Worm (Caenorhabditis elegans) whole organism, early embryonic: ENCODE measurements around the gene F40C5.2.

ENCODE experiments used
- B0310.2 ChIP-seq: sonication (generic microtip); optimal IDR thresholded peaks from 2 replicates; lab custom pipeline; 2016; ENCODE audit warnings: mild to moderate bottlenecking, missing genetic modification characterization, missing compliant biosample characterization
- F13C5.2 ChIP-seq: sonication (generic microtip); optimal IDR thresholded peaks from 2 replicates; lab custom pipeline; 2017; ENCODE audit warnings: mild to moderate bottlenecking, missing genetic modification characterization, inconsistent platforms, missing compliant biosample characterization
- aly-1 ChIP-seq: sonication (generic microtip); optimal IDR thresholded peaks from 2 replicates; lab custom pipeline; 2016; ENCODE audit warnings: missing genetic modification characterization, missing compliant biosample characterization
- ama-1 ChIP-seq: fragments of 150-350 bp; optimal IDR thresholded peaks from 2 replicates; lab custom pipeline; 2014
- ceh-13 ChIP-seq: fragments of 200-800 bp; sonication (Bioruptor generic); optimal IDR thresholded peaks from 2 replicates; lab custom pipeline; 2018; ENCODE audit warnings: mild to moderate bottlenecking, missing genetic modification characterization, missing compliant biosample characterization
- ceh-36 ChIP-seq: sonication (generic microtip); optimal IDR thresholded peaks from 2 replicates; lab custom pipeline; 2016; ENCODE audit warnings: missing genetic modification characterization, inconsistent platforms, missing compliant biosample characterization
- ets-7 ChIP-seq: sonication (generic microtip); optimal IDR thresholded peaks from 2 replicates; lab custom pipeline; 2016; ENCODE audit warnings: missing genotype, missing genetic modification characterization, missing compliant biosample characterization
- flt-1 ChIP-seq: fragments of 200-800 bp; sonication (Bioruptor generic); IDR thresholded peaks from 2 replicates; pipeline ENCODE4 v1.3.6; 2022; ENCODE audit warnings: missing genetic modification characterization, missing compliant biosample characterization
- hmbx-1 ChIP-seq: sonication (generic microtip); optimal IDR thresholded peaks from 2 replicates; lab custom pipeline; 2016; ENCODE audit warnings: mild to moderate bottlenecking, missing genetic modification characterization, missing compliant biosample characterization
- hmg-4 ChIP-seq: fragments of 200-800 bp; sonication (Bioruptor generic); optimal IDR thresholded peaks from 2 replicates; lab custom pipeline; 2018; ENCODE audit warnings: mild to moderate bottlenecking, missing genetic modification characterization, missing compliant biosample characterization
- hnd-1 ChIP-seq: sonication (generic microtip); optimal IDR thresholded peaks from 2 replicates; lab custom pipeline; 2016; ENCODE audit warnings: missing genetic modification characterization, missing compliant biosample characterization
- pes-1 ChIP-seq: fragments of 200-800 bp; sonication (Bioruptor generic); IDR thresholded peaks from 2 replicates; pipeline ENCODE4 v1.3.6; 2022; ENCODE audit warnings: missing genetic modification reagents, missing genetic modification characterization, missing compliant biosample characterization
- scrt-1 ChIP-seq: fragments of 200-800 bp; sonication (Bioruptor generic); IDR thresholded peaks from 2 replicates; pipeline ENCODE4 v1.3.6; 2022; ENCODE audit warnings: missing genetic modification characterization, missing compliant biosample characterization
- sea-1 ChIP-seq: fragments of 200-800 bp; sonication (Bioruptor generic); conservative IDR thresholded peaks from 2 replicates; pipeline ENCODE4 v1.3.6; 2022; ENCODE audit warnings: missing genetic modification characterization, missing compliant biosample characterization
- tbx-11 ChIP-seq: fragments of 200-800 bp; sonication (Bioruptor generic); IDR thresholded peaks from 2 replicates; pipeline ENCODE4 v1.3.6; 2022; ENCODE audit warnings: missing genetic modification characterization, missing compliant biosample characterization
- tbx-37 ChIP-seq: fragments of 200-800 bp; sonication (Bioruptor generic); conservative IDR thresholded peaks from 2 replicates; pipeline ENCODE4 v1.3.6; 2022; ENCODE audit warnings: missing genetic modification reagents, missing genetic modification characterization, missing compliant biosample characterization
- tra-4 ChIP-seq: sonication (generic microtip); optimal IDR thresholded peaks from 2 replicates; lab custom pipeline; 2017; ENCODE audit warnings: missing genetic modification characterization, missing compliant biosample characterization

Gene F40C5.2

ce11 chrV:3581034-3581433 is 10.2 kb downstream of the F40C5.2 start:
- TF ChIP-seq tbx-11 (GFP tag; lab: Robert Waterston, UW) (no peak), F13C5.2 (no peak), hmg-4 (GFP tag; lab: Kevin White, UChicago) (no peak), ceh-36 (tag; lab: Kevin White, UChicago) (no peak)

ce11 chrV:3581643-3582042 is 10.8 kb downstream of the F40C5.2 start:
- no peak for TF ChIP-seq tbx-11 (GFP tag; lab: Robert Waterston, UW)
- TF ChIP-seq tbx-37 = no peak
- no peak for TF ChIP-seq ets-7 (tag; lab: Kevin White, UChicago)
- TF ChIP-seq ama-1 (lab: Kevin White, UChicago) = no peak
- TF ChIP-seq B0310.2 (tag; lab: Kevin White, UChicago) = no peak

- TF ChIP-seq pes-1 (0 out of 2 replicates have a peak, but pooled peaks have one; percentile 9), ama-1 (lab: Kevin White, UChicago) (no peak)
Measured at ce11 chrV:3582086-3582485, 11.3 kb downstream of the F40C5.2 start.

DNA sequence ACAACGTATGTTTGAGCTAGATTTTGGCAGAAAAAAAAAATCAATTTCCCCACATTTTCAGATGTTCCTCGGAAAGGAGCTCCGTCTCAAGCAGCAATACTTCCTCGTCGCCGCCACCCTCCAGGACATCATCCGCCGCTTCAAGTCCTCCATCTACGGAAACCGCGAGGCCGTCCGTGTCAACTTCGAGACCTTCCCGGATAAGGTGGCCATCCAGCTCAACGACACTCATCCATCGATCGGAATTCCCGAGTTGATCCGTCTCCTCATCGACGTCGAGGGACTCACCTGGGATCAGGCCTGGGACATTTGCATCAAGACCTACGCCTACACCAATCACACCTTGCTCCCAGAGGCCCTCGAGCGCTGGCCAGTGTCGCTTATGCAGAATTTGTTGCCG is 11.9 kb downstream of the F40C5.2 start:
- TF ChIP-seq tbx-37 (no peak), ama-1 (lab: Kevin White, UChicago) (no peak), aly-1 (no peak), ceh-36 (tag; lab: Kevin White, UChicago) (no peak), hmbx-1 (tag; lab: Kevin White, UChicago) (no peak), ets-7 (tag; lab: Kevin White, UChicago) (no peak), flt-1 (GFP tag; lab: Robert Waterston, UW) (no peak), tbx-11 (GFP tag; lab: Robert Waterston, UW) (no peak), scrt-1 (no peak)

- no peak for TF ChIP-seq hmbx-1 (tag; lab: Kevin White, UChicago)
- TF ChIP-seq tbx-11 (GFP tag; lab: Robert Waterston, UW) = no peak
- no peak for TF ChIP-seq ceh-36 (tag; lab: Kevin White, UChicago)
- TF ChIP-seq ceh-13 (GFP tag; lab: Kevin White, UChicago) = no peak
- TF ChIP-seq flt-1 (GFP tag; lab: Robert Waterston, UW) = no peak
- TF ChIP-seq sea-1 = no peak
- no peak for TF ChIP-seq B0310.2 (tag; lab: Kevin White, UChicago)
- TF ChIP-seq pes-1 = no peak
- TF ChIP-seq tbx-37 = no peak
- TF ChIP-seq ama-1 (lab: Kevin White, UChicago) = no peak
- no peak for TF ChIP-seq aly-1
- no peak for TF ChIP-seq hnd-1 (tag; lab: Kevin White, UChicago)
- no peak for TF ChIP-seq F13C5.2
- no peak for TF ChIP-seq tra-4
- TF ChIP-seq scrt-1 = no peak
- TF ChIP-seq hmg-4 (GFP tag; lab: Kevin White, UChicago) = no peak
- TF ChIP-seq ets-7 (tag; lab: Kevin White, UChicago) = no peak
Measured at ce11 chrV:3583622-3584021, 12.8 kb downstream of the F40C5.2 start.

ce11 chrV:3585011-3585410 is 14.2 kb downstream of the F40C5.2 start:
- TF ChIP-seq tra-4 (no peak), hnd-1 (tag; lab: Kevin White, UChicago) (no peak), aly-1 (no peak), ceh-13 (GFP tag; lab: Kevin White, UChicago) (no peak), F13C5.2 (no peak), ama-1 (lab: Kevin White, UChicago) (no peak), ceh-36 (tag; lab: Kevin White, UChicago) (no peak), tbx-11 (GFP tag; lab: Robert Waterston, UW) (no peak), pes-1 (no peak), flt-1 (GFP tag; lab: Robert Waterston, UW) (no peak)

DNA sequence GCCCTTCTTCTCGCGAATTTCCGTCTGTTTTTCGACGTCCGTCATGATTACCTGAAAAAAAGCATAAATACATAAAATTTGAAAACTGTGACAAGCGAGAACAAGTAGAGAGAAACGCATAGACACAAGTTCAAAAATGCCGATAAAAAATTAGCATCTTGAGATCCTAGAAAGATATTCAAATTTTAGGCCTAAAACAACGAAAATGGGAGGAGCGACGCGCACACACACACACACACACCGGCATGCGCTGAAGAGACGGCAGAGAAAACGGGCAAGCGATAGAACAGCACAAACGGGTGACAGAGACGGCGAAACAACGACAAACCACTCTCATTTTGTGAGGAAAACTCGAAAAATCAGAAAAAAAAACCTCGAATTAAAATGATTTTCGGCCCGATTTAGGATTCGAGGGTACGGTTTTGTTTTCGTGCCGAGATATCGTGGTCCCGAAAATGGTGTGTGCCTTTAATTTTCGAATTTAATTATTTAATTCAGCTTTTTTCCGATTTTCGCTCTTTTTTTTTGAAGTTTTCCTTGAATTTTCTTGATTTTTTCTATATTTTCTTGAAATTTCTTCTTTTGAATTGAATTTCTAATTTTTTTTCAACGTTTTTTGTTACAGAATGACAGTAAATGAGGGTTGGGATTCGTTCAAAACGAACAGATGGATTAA is 15.4 kb downstream of the F40C5.2 start, which contains the start of the genes rpl-11.1 and T22F3.2:
TSS of gene rpl-11.1 (minus strand) at position 51 of the 676 bp plus-strand sequence.
TSS of gene T22F3.2 (plus strand) at position 626 of the 676 bp plus-strand sequence.
- TF ChIP-seq B0310.2 (tag; lab: Kevin White, UChicago) (no peak), scrt-1 (no peak), hmg-4 (GFP tag; lab: Kevin White, UChicago) (peak; percentile 6), aly-1 (no peak)

DNA sequence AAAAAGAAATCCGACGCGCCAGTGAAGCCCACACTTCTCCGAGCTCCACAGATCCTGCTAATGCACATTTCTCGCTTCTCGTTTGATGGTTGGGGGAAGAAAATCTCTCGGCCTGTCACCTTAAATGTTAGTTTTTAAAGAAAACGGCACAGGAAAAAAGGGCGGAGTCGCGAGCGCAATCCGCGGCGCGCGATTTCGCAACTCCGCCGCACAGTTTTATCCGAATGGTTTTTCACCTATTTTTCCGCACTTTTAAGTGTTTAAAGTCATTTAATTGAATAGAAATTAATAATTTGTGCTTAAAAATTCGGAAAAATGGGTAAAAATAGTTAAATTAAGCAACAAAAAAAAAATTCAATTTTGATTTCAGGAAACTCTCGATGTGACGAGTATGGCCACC is 16.8 kb downstream of the F40C5.2 start:
- TF ChIP-seq ama-1 (lab: Kevin White, UChicago) (no peak), sea-1 (peak; percentile 68; the same call in 1 of the 2 replicates), hmg-4 (GFP tag; lab: Kevin White, UChicago) (peak; percentile 61), ets-7 (tag; lab: Kevin White, UChicago) (no peak), scrt-1 (peak; percentile 45; the same call in 1 of the 2 replicates), ceh-13 (GFP tag; lab: Kevin White, UChicago) (no peak), tbx-37 (no peak), B0310.2 (tag; lab: Kevin White, UChicago) (peak; percentile 52), flt-1 (GFP tag; lab: Robert Waterston, UW) (no peak; the same call in 1 of the 2 replicates), pes-1 (peak; percentile 84), hnd-1 (tag; lab: Kevin White, UChicago) (peak; percentile 28), tra-4 (no peak), F13C5.2 (peak; percentile 59), hmbx-1 (tag; lab: Kevin White, UChicago) (no peak), ceh-36 (tag; lab: Kevin White, UChicago) (peak; percentile 60), aly-1 (no peak), tbx-11 (GFP tag; lab: Robert Waterston, UW) (peak; percentile 55; the same call in 1 of the 2 replicates)
